Worm (Caenorhabditis elegans) whole organism, L1 larva: ENCODE data around the gene txt-3.

Experiments used
- C34B4.2 ChIP-seq: sonication (generic microtip); optimal IDR thresholded peaks from 2 replicates; lab custom pipeline; 2017; ENCODE audit warnings: mild to moderate bottlenecking, missing genetic modification characterization, missing compliant biosample characterization
- F16B12.6 ChIP-seq: fragments of 150-350 bp; optimal IDR thresholded peaks from 2 replicates; lab custom pipeline; 2014; ENCODE audit warnings: missing biosample characterization, missing genetic modification characterization
- ama-1 ChIP-seq: fragments of 150-350 bp; optimal IDR thresholded peaks from 2 replicates; lab custom pipeline; 2014
- blmp-1 ChIP-seq: fragments of 150-350 bp; optimal IDR thresholded peaks from 2 replicates; lab custom pipeline; 2014; ENCODE audit warnings: missing biosample characterization, missing genetic modification characterization
- ceh-63 ChIP-seq: fragments of 200-800 bp; sonication (Bioruptor generic); optimal IDR thresholded peaks from 2 replicates; lab custom pipeline; 2018; ENCODE audit warnings: mild to moderate bottlenecking, missing genetic modification characterization, missing compliant biosample characterization
- ceh-90 ChIP-seq: sonication (generic microtip); optimal IDR thresholded peaks from 2 replicates; lab custom pipeline; 2016; ENCODE audit warnings: missing genetic modification characterization, missing compliant biosample characterization
- ces-1 ChIP-seq: fragments of 150-350 bp; optimal IDR thresholded peaks from 2 replicates; lab custom pipeline; 2014; ENCODE audit warnings: missing biosample characterization, missing genetic modification reagents, missing genetic modification characterization
- fkh-4 ChIP-seq: sonication (generic microtip); optimal IDR thresholded peaks from 2 replicates; lab custom pipeline; 2016; ENCODE audit warnings: missing compliant biosample characterization, missing genetic modification characterization, borderline replicate concordance
- fkh-8 ChIP-seq: sonication (generic microtip); optimal IDR thresholded peaks from 2 replicates; lab custom pipeline; 2016; ENCODE audit warnings: mild to moderate bottlenecking, missing genetic modification characterization, missing compliant biosample characterization
- fos-1 ChIP-seq: fragments of 150-350 bp; optimal IDR thresholded peaks from 2 replicates; lab custom pipeline; 2014; ENCODE audit warnings: missing biosample characterization, missing genetic modification characterization
- hlh-17 ChIP-seq: fragments of 200-800 bp; sonication (Bioruptor generic); optimal IDR thresholded peaks from 2 replicates; lab custom pipeline; 2018; ENCODE audit warnings: missing genetic modification characterization, mild to moderate bottlenecking, missing compliant biosample characterization, moderate library complexity, borderline replicate concordance
- jun-1 ChIP-seq: fragments of 150-350 bp; optimal IDR thresholded peaks from 2 replicates; lab custom pipeline; 2014; ENCODE audit warnings: missing biosample characterization, missing genetic modification reagents, missing genetic modification characterization
- mab-9 ChIP-seq: fragments of 200-800 bp; sonication (Bioruptor generic); IDR thresholded peaks from 2 replicates; pipeline ENCODE4 v1.3.6; 2022; ENCODE audit warnings: missing genetic modification reagents, missing genetic modification characterization, missing compliant biosample characterization
- mdl-1 ChIP-seq, 2 experiments: fragments of 150-350 bp; optimal IDR thresholded peaks; 2 replicates each; lab custom pipeline; 2014 to 2017; ENCODE audit warnings: missing biosample characterization in 2 of 2, missing genetic modification characterization in 2 of 2, inconsistent platforms in 1 of 2
- mef-2 ChIP-seq: fragments of 150-350 bp; optimal IDR thresholded peaks from 2 replicates; lab custom pipeline; 2014; ENCODE audit warnings: missing biosample characterization, missing genetic modification characterization
- mep-1 ChIP-seq: fragments of 150-350 bp; optimal IDR thresholded peaks from 2 replicates; lab custom pipeline; 2014; ENCODE audit warnings: missing biosample characterization, missing genetic modification characterization
- nhr-19 ChIP-seq: fragments of 200-800 bp; sonication (Bioruptor generic); conservative IDR thresholded peaks from 2 replicates; pipeline ENCODE4 v1.3.6; 2022; ENCODE audit warnings: missing genetic modification characterization, missing compliant biosample characterization
- nhr-237 ChIP-seq: fragments of 150-350 bp; optimal IDR thresholded peaks from 2 replicates; lab custom pipeline; 2014; ENCODE audit warnings: missing biosample characterization, missing genetic modification characterization
- nhr-76 ChIP-seq: sonication (generic microtip); optimal IDR thresholded peaks from 2 replicates; lab custom pipeline; 2017; ENCODE audit warnings: missing biosample characterization, missing genetic modification characterization
- nhr-84 ChIP-seq: sonication (generic microtip); optimal IDR thresholded peaks from 2 replicates; lab custom pipeline; 2017; ENCODE audit warnings: missing biosample characterization, missing genetic modification characterization
- nhr-85 ChIP-seq: sonication (generic microtip); peaks from one replicate; lab custom pipeline; 2016; ENCODE audit warnings: missing genetic modification characterization, inconsistent platforms, missing compliant biosample characterization
- skn-1 ChIP-seq: fragments of 150-350 bp; optimal IDR thresholded peaks from 2 replicates; lab custom pipeline; 2014; ENCODE audit warnings: missing biosample characterization, missing genetic modification characterization
- ztf-4 ChIP-seq: fragments of 150-350 bp; optimal IDR thresholded peaks from 2 replicates; lab custom pipeline; 2014; ENCODE audit warnings: missing biosample characterization, missing genetic modification characterization

The txt-3 gene

DNA sequence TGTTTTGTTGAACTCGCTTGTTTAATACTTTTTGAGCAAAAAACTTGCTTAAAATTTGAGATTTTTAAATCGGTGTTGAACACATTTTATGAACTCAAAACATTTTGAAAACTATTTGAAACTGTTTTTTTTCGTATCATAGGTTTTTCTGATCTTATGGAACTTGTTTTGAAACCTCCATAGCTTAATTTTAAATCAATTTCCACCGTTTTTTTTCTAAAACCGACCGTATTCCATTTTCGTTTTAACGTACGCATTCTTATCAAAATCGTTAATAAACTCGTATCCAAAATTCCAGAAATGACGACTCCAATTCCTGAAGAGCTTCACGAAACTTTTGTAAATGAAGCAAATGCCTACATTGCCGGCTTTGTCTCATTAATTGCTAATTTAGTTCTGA lies 44.6 kb downstream of the txt-3 start, which contains the start of gene srm-2:
TSS of gene srm-2 (plus strand) at position 301 of the 400 bp plus-strand sequence.
- TF ChIP-seq ztf-4 (no peak), hlh-17 (GFP tag; lab: Kevin White, UChicago) (no peak), ama-1 (lab: Kevin White, UChicago) (no peak), nhr-85 (tag; lab: Kevin White, UChicago) (no peak), skn-1 (tag; lab: Kevin White, UChicago) (no peak)

DNA sequence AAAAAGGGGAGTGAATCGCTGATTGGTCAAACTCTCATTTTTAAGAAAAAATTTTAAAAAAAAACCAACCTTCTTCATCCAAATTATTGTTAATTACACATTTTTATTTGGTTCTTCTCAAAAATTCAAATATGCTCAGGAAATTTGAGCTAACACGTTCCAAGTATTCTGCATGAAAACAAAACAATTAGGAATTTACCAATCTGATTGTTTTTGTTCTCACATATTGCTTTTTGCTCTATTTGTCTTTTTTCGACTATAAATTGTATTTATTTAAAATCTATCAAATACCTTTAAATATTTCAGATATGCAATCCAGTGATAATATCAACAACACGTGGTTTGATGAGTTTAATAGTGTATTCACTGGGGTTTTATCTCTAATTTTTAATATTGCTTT lies 48.5 kb downstream of the txt-3 start, which contains the start of gene srm-1:
TSS of gene srm-1 (plus strand) at position 301 of the 400 bp plus-strand sequence.
- TF ChIP-seq fkh-8 (tag; lab: Kevin White, UChicago) (no peak), mef-2 (tag; lab: Kevin White, UChicago) (no peak), nhr-19 (GFP tag; lab: Robert Waterston, UW) (no peak), mdl-1 (tag; optimal IDR thresholded peaks at IDR 0.05; lab: Kevin White, UChicago) (no peak), jun-1 (no peak), C34B4.2 (no peak), fos-1 (tag; lab: Kevin White, UChicago) (no peak), skn-1 (tag; lab: Kevin White, UChicago) (no peak), nhr-237 (tag; lab: Kevin White, UChicago) (no peak), F16B12.6 (tag; lab: Kevin White, UChicago) (no peak), ceh-63 (GFP tag; lab: Kevin White, UChicago) (no peak), blmp-1 (tag; lab: Kevin White, UChicago) (no peak), ces-1 (GFP tag; lab: Kevin White, UChicago) (no peak), mab-9 (GFP tag; lab: Robert Waterston, UW) (no peak), mep-1 (tag; lab: Kevin White, UChicago) (no peak), fkh-4 (no peak), nhr-84 (tag; lab: Kevin White, UChicago) (no peak), ceh-90 (tag; lab: Kevin White, UChicago) (no peak), nhr-76 (tag; lab: Kevin White, UChicago) (no peak)
